Worm (Caenorhabditis elegans): ENCODE measurements around the gene F02A9.1.
A peak's percentile ranks its signal among the peaks of the same experiment; 100 is the strongest.

F02A9.1 gene

DNA sequence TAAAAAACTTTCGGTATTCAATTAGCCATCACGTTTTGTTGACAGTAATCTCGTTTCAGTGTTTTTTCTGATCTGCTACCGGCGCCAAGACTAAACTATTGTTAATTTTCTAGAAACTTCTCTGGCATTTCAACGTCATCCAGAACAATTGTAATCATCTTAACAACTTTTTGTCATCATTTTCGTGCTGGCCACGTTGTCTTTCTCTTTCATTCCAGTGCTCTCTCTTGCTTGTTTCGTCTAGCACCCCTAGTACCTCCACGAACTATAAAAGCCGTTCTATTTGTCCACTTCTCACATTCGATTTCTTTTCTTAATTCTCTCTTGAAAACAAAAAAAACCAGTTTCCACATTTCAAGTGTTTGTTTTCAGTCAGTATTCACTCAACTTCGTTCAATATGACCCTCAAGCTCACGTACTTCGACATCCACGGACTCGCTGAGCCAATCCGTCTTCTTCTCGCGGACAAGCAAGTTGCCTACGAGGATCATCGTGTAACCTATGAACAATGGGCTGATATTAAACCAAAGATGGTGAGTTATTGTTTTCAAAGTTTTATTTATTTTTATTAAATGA lies 18.6 kb downstream of the F02A9.1 start, which contains the start of gene gst-1 (continued):
- TF ChIP-seq nhr-27 (tag; optimal IDR thresholded peaks at IDR 0.05) (no peak), nhr-90 (tag; optimal IDR thresholded peaks at IDR 0.05) (no peak), C06A6.2 (GFP tag; conservative IDR thresholded peaks at IDR 0.05) (no peak), T07F8.4 (tag; optimal IDR thresholded peaks at IDR 0.05) (no peak), snpc-3.4 (tag; optimal IDR thresholded peaks at IDR 0.05) (peak; percentile 50), fkh-3 (tag; optimal IDR thresholded peaks at IDR 0.05) (no peak), rpc-1 (optimal IDR thresholded peaks at IDR 0.05) (peak; percentile 0), rpc-1 (tag; optimal IDR thresholded peaks at IDR 0.05) (no peak), madf-3 (GFP tag; IDR thresholded peaks at IDR 0.05) (0 out of 2 replicates have a peak, but pooled peaks have one; percentile 42), lin-54 (GFP tag; optimal IDR thresholded peaks at IDR 0.05) (peak; percentile 13), lin-40 (tag; optimal IDR thresholded peaks at IDR 0.05) (peak; percentile 19), aptf-3 (GFP tag; IDR thresholded peaks at IDR 0.05) (no peak), ztf-28 (GFP tag; IDR thresholded peaks at IDR 0.05) (no peak), nhr-120 (GFP tag; IDR thresholded peaks at IDR 0.05) (no peak), akir-1 (GFP tag; optimal IDR thresholded peaks at IDR 0.05) (no peak), F23B12.7 (tag; optimal IDR thresholded peaks at IDR 0.05; ENCODE audit: insufficient read depth) (no peak), cebp-2 (GFP tag; IDR thresholded peaks at IDR 0.05) (no peak), attf-6 (GFP tag; IDR thresholded peaks at IDR 0.05) (no peak), lag-1 (GFP tag; IDR thresholded peaks at IDR 0.05) (no peak), lsy-27 (tag; optimal IDR thresholded peaks at IDR 0.05; ENCODE audit: borderline replicate concordance, insufficient read depth) (no peak), ceh-91 (GFP tag; IDR thresholded peaks at IDR 0.05) (no peak), sdz-38 (tag; optimal IDR thresholded peaks at IDR 0.05) (no peak), bed-1 (GFP tag; IDR thresholded peaks at IDR 0.05) (no peak), B0035.1 (tag; optimal IDR thresholded peaks at IDR 0.05) (no peak), F22D6.2 (tag; optimal IDR thresholded peaks at IDR 0.05) (no peak), unc-62 (GFP tag; optimal IDR thresholded peaks at IDR 0.05) (no peak), tbp1 (GFP tag; optimal IDR thresholded peaks at IDR 0.05) (peak; percentile 21), die-1 (tag; optimal IDR thresholded peaks at IDR 0.05) (no peak), ztf-26 (tag; optimal IDR thresholded peaks at IDR 0.05) (no peak), nhr-179 (tag; optimal IDR thresholded peaks at IDR 0.05) (no peak), zim-3 (tag; optimal IDR thresholded peaks at IDR 0.05) (no peak), F57C9.4 (tag; optimal IDR thresholded peaks at IDR 0.05) (no peak), let-607 (tag; optimal IDR thresholded peaks at IDR 0.05) (peak; percentile 58 to 87), ccch-3 (GFP tag; optimal IDR thresholded peaks at IDR 0.05) (no peak), let-526 (GFP tag; IDR thresholded peaks at IDR 0.05) (no peak), lin-26 (GFP tag; IDR thresholded peaks at IDR 0.05) (no peak), pha-4 (tag; optimal IDR thresholded peaks at IDR 0.05) (peak; percentile 28), pbrm-1 (GFP tag; IDR thresholded peaks at IDR 0.05) (no peak), B0019.2 (GFP tag; conservative IDR thresholded peaks at IDR 0.05) (no peak), nfya-1 (tag; optimal IDR thresholded peaks at IDR 0.05; ENCODE audit: borderline replicate concordance, insufficient read depth) (no peak), snpc-4 (GFP tag; optimal IDR thresholded peaks at IDR 0.05) (no peak), snpc-4 (tag; optimal IDR thresholded peaks at IDR 0.05) (no peak), B0261.1 (tag; optimal IDR thresholded peaks at IDR 0.05) (no peak), ceh-100 (GFP tag; IDR thresholded peaks at IDR 0.05) (no peak), hmg-1.2 (GFP tag; IDR thresholded peaks at IDR 0.05) (no peak), ZK185.1 (tag; optimal IDR thresholded peaks at IDR 0.05; ENCODE audit: poor library complexity, severe bottlenecking) (no peak), mel-28 (tag; optimal IDR thresholded peaks at IDR 0.05; ENCODE audit: borderline replicate concordance) (no peak), madf-6 (GFP tag; IDR thresholded peaks at IDR 0.05) (peak; percentile 20; the same call in 1 of the 2 replicates), Y79H2A.3 (GFP tag; conservative IDR thresholded peaks at IDR 0.05) (no peak)
